Worm (Caenorhabditis elegans): ENCODE results near the gene srp-1.

The srp-1 gene

ce11 chrV:724946-725806, 27.9 kb upstream of the srp-1 start (continued):
- TF ChIP-seq let-526 (GFP tag; IDR thresholded peaks at IDR 0.05) (no peak), lag-1 (GFP tag; IDR thresholded peaks at IDR 0.05) (no peak), rec-8 (tag; optimal IDR thresholded peaks at IDR 0.05) (no peak), ccch-3 (GFP tag; optimal IDR thresholded peaks at IDR 0.05) (no peak), zim-3 (tag; optimal IDR thresholded peaks at IDR 0.05) (no peak)

- TF ChIP-seq rpc-1 (optimal IDR thresholded peaks at IDR 0.05) = no peak
- no peak for TF ChIP-seq rpc-1 (tag; optimal IDR thresholded peaks at IDR 0.05)
- TF ChIP-seq ama-1 (optimal IDR thresholded peaks at IDR 0.05) = peak; percentile 86
- no peak for TF ChIP-seq ama-1 (GFP tag; optimal IDR thresholded peaks at IDR 0.05)
- TF ChIP-seq die-1 (tag; optimal IDR thresholded peaks at IDR 0.05) = peak; percentile 31
- TF ChIP-seq F55B11.4 (tag; optimal IDR thresholded peaks at IDR 0.05; ENCODE audit: borderline replicate concordance, insufficient read depth) = no peak
- no peak for TF ChIP-seq T07F8.4 (tag; optimal IDR thresholded peaks at IDR 0.05)
- no peak for TF ChIP-seq hlh-26 (GFP tag; conservative IDR thresholded peaks at IDR 0.05)
- peak; percentile 77 for TF ChIP-seq ZK185.1 (tag; optimal IDR thresholded peaks at IDR 0.05; ENCODE audit: poor library complexity, severe bottlenecking)
- peak; percentile 64 for TF ChIP-seq Y53G8AR.9 (GFP tag; conservative IDR thresholded peaks at IDR 0.05)
- no peak for TF ChIP-seq lag-1 (GFP tag; IDR thresholded peaks at IDR 0.05)
- no peak for TF ChIP-seq snpc-1.3 (tag; optimal IDR thresholded peaks at IDR 0.05; ENCODE audit: insufficient read depth)
- peak; percentile 70; the same call in 1 of the 2 replicates for TF ChIP-seq nhr-120 (GFP tag; IDR thresholded peaks at IDR 0.05)
- 0 out of 2 replicates have a peak, but pooled peaks have one; percentile 27 for TF ChIP-seq zfh-2 (GFP tag; conservative IDR thresholded peaks at IDR 0.05)
- TF ChIP-seq bed-2 (GFP tag; IDR thresholded peaks at IDR 0.05) = 0 out of 2 replicates have a peak, but pooled peaks have one; percentile 6
- no peak for TF ChIP-seq lsy-27 (tag; optimal IDR thresholded peaks at IDR 0.05; ENCODE audit: borderline replicate concordance, insufficient read depth)
- no peak; the same call in 1 of the 2 replicates for TF ChIP-seq lin-26 (GFP tag; IDR thresholded peaks at IDR 0.05)
- TF ChIP-seq nhr-90 (tag; optimal IDR thresholded peaks at IDR 0.05) = peak; percentile 5
- TF ChIP-seq lin-35 (GFP tag; optimal IDR thresholded peaks at IDR 0.05) = peak in 1 of 3 experiments; percentile 31
- TF ChIP-seq Y67H2A.10 (GFP tag; conservative IDR thresholded peaks at IDR 0.05) = no peak
- 0 out of 2 replicates have a peak, but pooled peaks have one; percentile 8 for TF ChIP-seq Y56A3A.18 (GFP tag; IDR thresholded peaks at IDR 0.05)
- peak; percentile 15 for TF ChIP-seq ztf-3 (GFP tag; optimal IDR thresholded peaks at IDR 0.05)
- TF ChIP-seq F37B4.10 (GFP tag; IDR thresholded peaks at IDR 0.05) = no peak
Measured at ce11 chrV:725807-726572, 27.1 kb upstream of the srp-1 start.

ce11 chrV:726573-727483, 26.3 kb upstream of the srp-1 start:
- TF ChIP-seq tbp1 (GFP tag; optimal IDR thresholded peaks at IDR 0.05) (no peak), nfyb-1 (GFP tag; IDR thresholded peaks at IDR 0.05) (peak; percentile 10; the same call in 1 of the 2 replicates), efl-1 (GFP tag; optimal IDR thresholded peaks at IDR 0.05) (no peak), rpc-1 (optimal IDR thresholded peaks at IDR 0.05) (no peak), rpc-1 (tag; optimal IDR thresholded peaks at IDR 0.05) (no peak), dox-1 (GFP tag; IDR thresholded peaks at IDR 0.05) (no peak), C06A6.2 (GFP tag; conservative IDR thresholded peaks at IDR 0.05) (no peak), K12H6.12 (tag; optimal IDR thresholded peaks at IDR 0.05) (peak; percentile 1), snpc-1.1 (tag; optimal IDR thresholded peaks at IDR 0.05; ENCODE audit: insufficient read depth) (no peak), F55B11.4 (tag; optimal IDR thresholded peaks at IDR 0.05; ENCODE audit: borderline replicate concordance, insufficient read depth) (no peak), lin-54 (GFP tag; optimal IDR thresholded peaks at IDR 0.05) (no peak), Y56A3A.18 (GFP tag; IDR thresholded peaks at IDR 0.05) (peak; percentile 41; the same call in 1 of the 2 replicates), hrde-1 (tag; optimal IDR thresholded peaks at IDR 0.05; ENCODE audit: borderline replicate concordance) (no peak), F33H1.4 (GFP tag; IDR thresholded peaks at IDR 0.05) (no peak), Y95B8A.8 (GFP tag; IDR thresholded peaks at IDR 0.05) (peak; percentile 18; the same call in 1 of the 2 replicates), K11D2.4 (GFP tag; IDR thresholded peaks at IDR 0.05) (peak; percentile 32; the same call in 1 of the 2 replicates), hlh-12 (tag; optimal IDR thresholded peaks at IDR 0.05) (no peak)
